Worm (Caenorhabditis elegans) whole organism, L2 larva: ENCODE results near the gene cyn-13.

Source experiments
- ama-1 ChIP-seq: fragments of 150-350 bp; optimal IDR thresholded peaks from 2 replicates; lab custom pipeline; 2018; ENCODE audit warnings: inconsistent platforms
- elt-1 ChIP-seq: fragments of 150-350 bp; optimal IDR thresholded peaks from 2 replicates; lab custom pipeline; 2014; ENCODE audit warnings: missing biosample characterization, missing genetic modification characterization
- fos-1 ChIP-seq: fragments of 150-350 bp; optimal IDR thresholded peaks from 2 replicates; lab custom pipeline; 2014; ENCODE audit warnings: missing biosample characterization, missing genetic modification characterization
- lin-11 ChIP-seq: fragments of 150-350 bp; sonication (generic microtip); optimal IDR thresholded peaks from 2 replicates; lab custom pipeline; 2014; ENCODE audit warnings: missing biosample characterization, missing genetic modification characterization, inconsistent platforms, mixed read lengths
- lin-39 ChIP-seq: fragments of 150-350 bp; optimal IDR thresholded peaks from 2 replicates; lab custom pipeline; 2014; ENCODE audit warnings: missing biosample characterization, missing genetic modification reagents, missing genetic modification characterization
- nhr-11 ChIP-seq: fragments of 150-350 bp; optimal IDR thresholded peaks from 2 replicates; lab custom pipeline; 2014; ENCODE audit warnings: missing biosample characterization, missing genetic modification characterization
- nhr-23 ChIP-seq: fragments of 150-350 bp; optimal IDR thresholded peaks from 2 replicates; lab custom pipeline; 2014; ENCODE audit warnings: missing biosample characterization, missing genetic modification reagents, missing genetic modification characterization
- nhr-6 ChIP-seq: fragments of 150-350 bp; optimal IDR thresholded peaks from 2 replicates; lab custom pipeline; 2014; ENCODE audit warnings: missing biosample characterization, missing genetic modification characterization
- nhr-77 ChIP-seq: fragments of 150-350 bp; optimal IDR thresholded peaks from 2 replicates; lab custom pipeline; 2014; ENCODE audit warnings: missing biosample characterization, missing genetic modification characterization
- sem-4 ChIP-seq: fragments of 150-350 bp; optimal IDR thresholded peaks from 2 replicates; lab custom pipeline; 2014; ENCODE audit warnings: missing biosample characterization, missing genetic modification reagents, missing genetic modification characterization
- unc-39 ChIP-seq: fragments of 150-350 bp; optimal IDR thresholded peaks from 2 replicates; lab custom pipeline; 2014; ENCODE audit warnings: missing biosample characterization, missing genetic modification characterization
- zag-1 ChIP-seq: fragments of 150-350 bp; optimal IDR thresholded peaks from 2 replicates; lab custom pipeline; 2014; ENCODE audit warnings: missing biosample characterization, missing genetic modification characterization

ce11 chrIV:17153002-17153401, 36.5 kb upstream of the cyn-13 start:
- TF ChIP-seq nhr-11: no peak
- TF ChIP-seq lin-11 (tag; lab: Kevin White, UChicago): no peak
- no peak for TF ChIP-seq nhr-6 (tag; lab: Kevin White, UChicago)
- TF ChIP-seq elt-1 (tag; lab: Kevin White, UChicago): no peak
- no peak for TF ChIP-seq unc-39 (tag; lab: Kevin White, UChicago)
- no peak for TF ChIP-seq zag-1 (tag; lab: Kevin White, UChicago)
- TF ChIP-seq nhr-77: no peak
- no peak for TF ChIP-seq nhr-23
- no peak for TF ChIP-seq ama-1 (lab: Kevin White, UChicago)
- no peak for TF ChIP-seq sem-4 (tag; lab: Kevin White, UChicago)
- no peak for TF ChIP-seq fos-1 (tag; lab: Kevin White, UChicago)
- no peak for TF ChIP-seq lin-39 (tag; lab: Kevin White, UChicago)
